Worm (Caenorhabditis elegans): Measurements from ENCODE around the gene str-182.

ce11 chrV:10276038-10276437 is 42.8 kb upstream of the str-182 start:
- no peak for TF ChIP-seq ceh-82 (tag; optimal IDR thresholded peaks at IDR 0.05)
- TF ChIP-seq pha-4 (tag; optimal IDR thresholded peaks at IDR 0.05), result no peak
- TF ChIP-seq mdl-1 (tag; optimal IDR thresholded peaks at IDR 0.05), result no peak
- TF ChIP-seq nhr-237 (tag; optimal IDR thresholded peaks at IDR 0.05), result no peak
- no peak for TF ChIP-seq nhr-77 (tag; optimal IDR thresholded peaks at IDR 0.05)
- TF ChIP-seq lin-15B (tag; optimal IDR thresholded peaks at IDR 0.05), result no peak
- no peak for TF ChIP-seq egl-27 (tag; optimal IDR thresholded peaks at IDR 0.05)
- no peak for TF ChIP-seq skn-1 (tag; optimal IDR thresholded peaks at IDR 0.05)
- no peak for TF ChIP-seq R02D3.7 (tag; optimal IDR thresholded peaks at IDR 0.05)
- TF ChIP-seq fkh-10 (GFP tag; optimal IDR thresholded peaks at IDR 0.05), result no peak
- TF ChIP-seq fos-1 (tag; optimal IDR thresholded peaks at IDR 0.05), result no peak
- no peak for TF ChIP-seq snpc-4 (tag; optimal IDR thresholded peaks at IDR 0.05)
- TF ChIP-seq ztf-4 (tag; optimal IDR thresholded peaks at IDR 0.05), result no peak
- TF ChIP-seq daf-12 (tag; optimal IDR thresholded peaks at IDR 0.05), result no peak
